Worm (Caenorhabditis elegans): Measurements from ENCODE around the gene srh-266.

DNA sequence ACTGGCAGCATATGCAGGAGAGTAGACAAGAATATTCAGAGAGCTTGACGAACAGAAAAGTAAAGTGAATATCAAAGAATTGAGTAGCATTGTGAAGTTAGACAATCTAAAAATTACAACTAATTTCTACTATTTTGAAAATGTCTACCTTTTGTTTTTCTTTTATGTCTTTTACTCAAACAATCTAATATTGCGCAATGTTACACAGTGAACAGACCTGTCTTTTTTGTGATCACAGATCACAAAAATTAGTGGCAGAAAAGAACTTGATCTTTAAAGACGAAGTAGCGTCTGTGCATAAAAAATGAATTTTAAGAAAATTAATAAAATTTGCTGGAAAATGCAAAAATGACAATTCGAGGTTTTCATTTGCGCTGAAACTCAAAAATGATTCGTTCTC lies 34.5 kb downstream of the srh-266 start:
- TF ChIP-seq tbx-2 (tag; optimal IDR thresholded peaks at IDR 0.05): no peak
- TF ChIP-seq R02D3.7 (tag; optimal IDR thresholded peaks at IDR 0.05): no peak
- TF ChIP-seq skn-1 (tag; optimal IDR thresholded peaks at IDR 0.05): no peak
- TF ChIP-seq ZK546.5 (tag; optimal IDR thresholded peaks at IDR 0.05): no peak
- TF ChIP-seq ceh-82 (tag; optimal IDR thresholded peaks at IDR 0.05): no peak
- no peak for TF ChIP-seq pha-4 (tag; optimal IDR thresholded peaks at IDR 0.05)
- no peak for TF ChIP-seq ztf-4 (tag; optimal IDR thresholded peaks at IDR 0.05)
- TF ChIP-seq ceh-28 (tag; optimal IDR thresholded peaks at IDR 0.05): no peak
- no peak for TF ChIP-seq nhr-28 (tag; optimal IDR thresholded peaks at IDR 0.05)
- no peak for TF ChIP-seq nhr-77 (tag; optimal IDR thresholded peaks at IDR 0.05)
- no peak for TF ChIP-seq snpc-4 (tag; optimal IDR thresholded peaks at IDR 0.05)
- TF ChIP-seq fos-1 (tag; optimal IDR thresholded peaks at IDR 0.05): no peak
- no peak for TF ChIP-seq egl-5 (tag; optimal IDR thresholded peaks at IDR 0.05)
- no peak for TF ChIP-seq ztf-11 (tag; optimal IDR thresholded peaks at IDR 0.05)
